Fruit fly (Drosophila melanogaster): ENCODE results near the gene hep.
A peak's percentile ranks its signal among the peaks of the same experiment; 100 is the strongest.

The hep gene

dm6 chrX:13112238-13112829, 22.1 kb upstream of the hep start, which contains the start of gene Chpf (continued):
- no peak for TF ChIP-seq gcm (GFP tag; optimal IDR thresholded peaks at IDR 0.05)
- no peak for TF ChIP-seq CG2889 (GFP tag; IDR thresholded peaks at IDR 0.05)
- TF ChIP-seq chif (GFP tag; optimal IDR thresholded peaks at IDR 0.05), result no peak
- no peak for TF ChIP-seq chm (GFP tag; IDR thresholded peaks at IDR 0.05)
- no peak for TF ChIP-seq Adf1 (GFP tag; IDR thresholded peaks at IDR 0.05)
- no peak for TF ChIP-seq her (GFP tag; optimal IDR thresholded peaks at IDR 0.05)
- 0 out of 3 replicates have a peak, but pooled peaks have one; percentile 29 for TF ChIP-seq Dbx (GFP tag; IDR thresholded peaks at IDR 0.05)
- peak; percentile 3 for TF ChIP-seq lilli (GFP tag; optimal IDR thresholded peaks at IDR 0.05)
- no peak for TF ChIP-seq CG18476 (GFP tag; optimal IDR thresholded peaks at IDR 0.05)
- TF ChIP-seq usp (GFP tag; optimal IDR thresholded peaks at IDR 0.05), result no peak
- TF ChIP-seq CG4282 (GFP tag; optimal IDR thresholded peaks at IDR 0.05), result no peak
- TF ChIP-seq hb (GFP tag; IDR thresholded peaks at IDR 0.05; ENCODE audit: partially characterized antibody), result peak; percentile 84
- no peak for TF ChIP-seq nau (GFP tag; optimal IDR thresholded peaks at IDR 0.05)
- TF ChIP-seq CG10979 (tag; optimal IDR thresholded peaks at IDR 0.05), result no peak
- no peak for TF ChIP-seq gsb (GFP tag; IDR thresholded peaks at IDR 0.05)
- no peak for TF ChIP-seq Usf (GFP tag; optimal IDR thresholded peaks at IDR 0.05)
- no peak for TF ChIP-seq Oaz (GFP tag; IDR thresholded peaks at IDR 0.05)
- no peak for TF ChIP-seq gro (GFP tag; optimal IDR thresholded peaks at IDR 0.05)
- no peak for TF ChIP-seq CG12391 (tag; optimal IDR thresholded peaks at IDR 0.05)
- TF ChIP-seq CG34376 (GFP tag; optimal IDR thresholded peaks at IDR 0.05), result no peak
- peak; percentile 51 for TF ChIP-seq sens (GFP tag)
- peak; percentile 26; the same call in 1 of the 3 replicates for TF ChIP-seq ci (GFP tag; IDR thresholded peaks at IDR 0.05)
- TF ChIP-seq zfh2 (GFP tag; optimal IDR thresholded peaks at IDR 0.05), result no peak
- no peak for TF ChIP-seq pho (GFP tag; optimal IDR thresholded peaks at IDR 0.05)
- no peak for TF ChIP-seq bowl (GFP tag; IDR thresholded peaks at IDR 0.05)
- no peak for TF ChIP-seq Lpt (GFP tag; optimal IDR thresholded peaks at IDR 0.05)
- TF ChIP-seq HLH54F (GFP tag; optimal IDR thresholded peaks at IDR 0.05), result no peak
- TF ChIP-seq MBD-R2 (GFP tag; IDR thresholded peaks at IDR 0.05), result no peak
- peak; percentile 50 for TF ChIP-seq sqz (GFP tag; optimal IDR thresholded peaks at IDR 0.05)
- TF ChIP-seq CG4820 (GFP tag; optimal IDR thresholded peaks at IDR 0.05), result no peak
- no peak for TF ChIP-seq dimm (GFP tag; IDR thresholded peaks at IDR 0.05)
- TF ChIP-seq Asciz (GFP tag; optimal IDR thresholded peaks at IDR 0.05), result no peak
- TF ChIP-seq fd96Cb (tag; optimal IDR thresholded peaks at IDR 0.05), result no peak
- TF ChIP-seq pnt (GFP tag; optimal IDR thresholded peaks at IDR 0.05), result no peak
- no peak for TF ChIP-seq CG2712 (tag; optimal IDR thresholded peaks at IDR 0.05)
- no peak for TF ChIP-seq CG43689 (GFP tag; IDR thresholded peaks at IDR 0.05)
- TF ChIP-seq CG11723 (GFP tag; optimal IDR thresholded peaks at IDR 0.05), result no peak
- TF ChIP-seq Dip2 (GFP tag; IDR thresholded peaks at IDR 0.05), result no peak
- TF ChIP-seq CG11398 (GFP tag; optimal IDR thresholded peaks at IDR 0.05), result no peak
- no peak for TF ChIP-seq CG7745 (tag; optimal IDR thresholded peaks at IDR 0.05)
- TF ChIP-seq lab (GFP tag; optimal IDR thresholded peaks at IDR 0.05), result no peak
- no peak for TF ChIP-seq ara (GFP tag; IDR thresholded peaks at IDR 0.05)
- no peak for TF ChIP-seq CG7786 (GFP tag; optimal IDR thresholded peaks at IDR 0.05)
- TF ChIP-seq CG10274 (GFP tag; optimal IDR thresholded peaks at IDR 0.05), result no peak
- TF ChIP-seq sug (tag; optimal IDR thresholded peaks at IDR 0.05), result no peak
- TF ChIP-seq luna (GFP tag; optimal IDR thresholded peaks at IDR 0.05), result no peak
- peak; percentile 87 for TF ChIP-seq Med (GFP tag)
- peak; percentile 87 for TF ChIP-seq amos (GFP tag; IDR thresholded peaks at IDR 0.05; ENCODE audit: partially characterized antibody)
- no peak for TF ChIP-seq CG3847 (GFP tag; IDR thresholded peaks at IDR 0.05)
- no peak for TF ChIP-seq Hr51 (GFP tag; optimal IDR thresholded peaks at IDR 0.05)
- TF ChIP-seq ems (GFP tag; optimal IDR thresholded peaks at IDR 0.05), result no peak
- TF ChIP-seq CG7928 (GFP tag; optimal IDR thresholded peaks at IDR 0.05), result no peak

All from whole organism, embryonic.